Fruit fly (Drosophila melanogaster) whole organism, embryonic: ENCODE measurements around the gene Parg.
A peak's percentile ranks its signal among the peaks of the same experiment; 100 is the strongest.

Experiments
- Atf3 ChIP-seq: fragments of 200-800 bp; sonication (Bioruptor generic); optimal IDR thresholded peaks from 3 replicates; lab custom pipeline; 2016; ENCODE audit warnings: missing biosample characterization, missing genetic modification characterization
- B-H1 ChIP-seq: fragments of 200-800 bp; sonication (Bioruptor generic); IDR thresholded peaks from 3 replicates; pipeline ENCODE4 v1.3.6; 2022; ENCODE audit warnings: missing biosample characterization, missing genetic modification characterization
- B-H2 ChIP-seq: fragments of 200-800 bp; sonication (Bioruptor generic); optimal IDR thresholded peaks from 2 replicates; lab custom pipeline; 2018; ENCODE audit warnings: missing biosample characterization, mild to moderate bottlenecking, missing genetic modification characterization
- BEAF-32 ChIP-seq: fragments of 200-800 bp; sonication (Bioruptor generic); optimal IDR thresholded peaks from 3 replicates; lab custom pipeline; 2017; ENCODE audit warnings: missing biosample characterization, missing genetic modification characterization, mild to moderate bottlenecking, moderate library complexity, missing genetic modification reagents
- CG13624 ChIP-seq: fragments of 200-800 bp; sonication (Bioruptor generic); optimal IDR thresholded peaks from 2 replicates; lab custom pipeline; 2016; ENCODE audit warnings: missing biosample characterization, missing genetic modification characterization
- CG15269 ChIP-seq: fragments of 200-800 bp; sonication (Bioruptor generic); optimal IDR thresholded peaks from 2 replicates; lab custom pipeline; 2018; ENCODE audit warnings: missing biosample characterization, mild to moderate bottlenecking, missing genetic modification characterization, moderate library complexity
- CG15601 ChIP-seq: fragments of 200-800 bp; sonication (Bioruptor generic); optimal IDR thresholded peaks from 3 replicates; lab custom pipeline; 2019; ENCODE audit warnings: missing biosample characterization, mild to moderate bottlenecking, missing genetic modification characterization, moderate library complexity
- CG16815 ChIP-seq: fragments of 200-800 bp; sonication (Bioruptor generic); optimal IDR thresholded peaks from 3 replicates; lab custom pipeline; 2017; ENCODE audit warnings: missing biosample characterization, mild to moderate bottlenecking, missing genetic modification characterization
- CG17912 ChIP-seq: fragments of 200-800 bp; sonication (Bioruptor generic); optimal IDR thresholded peaks from 2 replicates; lab custom pipeline; 2018; ENCODE audit warnings: missing biosample characterization, mild to moderate bottlenecking, missing genetic modification characterization
- CG1792 ChIP-seq: fragments of 200-800 bp; sonication (Bioruptor generic); optimal IDR thresholded peaks from 2 replicates; lab custom pipeline; 2016; ENCODE audit warnings: missing biosample characterization, missing genetic modification characterization
- CG18011 ChIP-seq: fragments of 200-800 bp; sonication (Bioruptor generic); optimal IDR thresholded peaks from 2 replicates; lab custom pipeline; 2017; ENCODE audit warnings: missing biosample characterization, missing genetic modification characterization, mild to moderate bottlenecking, moderate library complexity, missing genotype
- CG2678 ChIP-seq: fragments of 200-800 bp; sonication (Bioruptor generic); optimal IDR thresholded peaks from 3 replicates; lab custom pipeline; 2019; ENCODE audit warnings: missing biosample characterization, mild to moderate bottlenecking, missing genetic modification characterization, moderate library complexity
- CG31224 ChIP-seq: fragments of 200-800 bp; sonication (Bioruptor generic); IDR thresholded peaks from 2 replicates; pipeline ENCODE4 v1.3.6; 2022; ENCODE audit warnings: missing biosample characterization, missing genetic modification characterization
- CG32767 ChIP-seq: fragments of 200-800 bp; sonication (Bioruptor generic); IDR thresholded peaks from 2 replicates; pipeline ENCODE4 v1.3.6; 2022; ENCODE audit warnings: missing biosample characterization, missing genetic modification characterization
- CG3726 ChIP-seq: fragments of 200-800 bp; sonication (Bioruptor generic); IDR thresholded peaks from 3 replicates; pipeline ENCODE4, ENCODE4 v1.3.6; 2022; ENCODE audit warnings: missing biosample characterization, missing genetic modification characterization
- CG3995 ChIP-seq: fragments of 200-800 bp; sonication (Bioruptor generic); optimal IDR thresholded peaks from 3 replicates; lab custom pipeline; 2016; ENCODE audit warnings: missing biosample characterization, missing genetic modification characterization
- CG4707 ChIP-seq: fragments of 200-800 bp; sonication (Bioruptor generic); optimal IDR thresholded peaks from 2 replicates; lab custom pipeline; 2018; ENCODE audit warnings: missing biosample characterization, mild to moderate bottlenecking, missing genetic modification characterization, moderate library complexity
- CG8944 ChIP-seq: fragments of 200-800 bp; sonication (Bioruptor generic); optimal IDR thresholded peaks from 3 replicates; lab custom pipeline; 2016; ENCODE audit warnings: missing biosample characterization, missing genetic modification characterization
- Dll ChIP-seq: fragments of 200-800 bp; sonication (Bioruptor generic); IDR thresholded peaks from 4 replicates; pipeline ENCODE4 v1.3.6; 2022; ENCODE audit warnings: missing biosample characterization, missing genetic modification characterization; ENCODE audit not compliant: partially characterized antibody
- Hr3 ChIP-seq: fragments of 200-800 bp; sonication (Bioruptor generic); optimal IDR thresholded peaks from 3 replicates; lab custom pipeline; 2016; ENCODE audit warnings: missing biosample characterization, missing genetic modification characterization
- Hr51 ChIP-seq, 2 experiments: fragments of 200-800 bp; sonication (Bioruptor generic); optimal IDR thresholded peaks; 2 replicates in 1 of 2; 3 replicates in 1 of 2; lab custom pipeline; 2016 to 2018; ENCODE audit warnings: missing biosample characterization in 2 of 2, missing genetic modification characterization in 2 of 2, mild to moderate bottlenecking in 1 of 2, moderate library complexity in 1 of 2
- MBD-R2 ChIP-seq: fragments of 200-800 bp; sonication (Bioruptor generic); IDR thresholded peaks from 2 replicates; pipeline ENCODE4 v1.3.6; 2022; ENCODE audit warnings: missing biosample characterization, missing genetic modification characterization
- Oaz ChIP-seq: fragments of 200-800 bp; sonication (Bioruptor generic); IDR thresholded peaks from 2 replicates; pipeline ENCODE4 v1.3.6; 2022; ENCODE audit warnings: missing biosample characterization, missing genetic modification characterization
- Oli ChIP-seq: fragments of 200-800 bp; sonication (Bioruptor generic); optimal IDR thresholded peaks from 2 replicates; lab custom pipeline; 2018; ENCODE audit warnings: missing biosample characterization, mild to moderate bottlenecking, missing genetic modification characterization, moderate library complexity
- ab ChIP-seq: fragments of 200-800 bp; sonication (Bioruptor generic); optimal IDR thresholded peaks from 2 replicates; lab custom pipeline; 2016; ENCODE audit warnings: missing biosample characterization, missing genetic modification characterization
- dmrt99B ChIP-seq: fragments of 200-800 bp; sonication (Bioruptor generic); optimal IDR thresholded peaks from 2 replicates; lab custom pipeline; 2018; ENCODE audit warnings: missing biosample characterization, mild to moderate bottlenecking, missing genetic modification characterization, moderate library complexity
- eve ChIP-seq, 2 experiments: fragments of >200 bp; optimal IDR thresholded peaks; 2 replicates each; lab custom pipeline; 2017; ENCODE audit warnings: missing biosample characterization in 2 of 2, missing genetic modification characterization in 2 of 2
- fd96Cb ChIP-seq: fragments of 200-800 bp; sonication (Bioruptor generic); optimal IDR thresholded peaks from 2 replicates; lab custom pipeline; 2018; ENCODE audit warnings: missing biosample characterization, mild to moderate bottlenecking, missing genetic modification characterization, moderate library complexity
- gce ChIP-seq: fragments of 200-800 bp; sonication (Bioruptor generic); IDR thresholded peaks from 3 replicates; pipeline ENCODE4 v1.3.6; 2022; ENCODE audit warnings: missing biosample characterization, missing genetic modification characterization
- grau ChIP-seq: fragments of 200-800 bp; optimal IDR thresholded peaks from 3 replicates; lab custom pipeline; 2019; ENCODE audit warnings: missing biosample characterization, mild to moderate bottlenecking, missing genetic modification characterization, moderate library complexity
- grn ChIP-seq: fragments of 200-800 bp; sonication (Bioruptor generic); optimal IDR thresholded peaks from 3 replicates; lab custom pipeline; 2017; ENCODE audit warnings: missing biosample characterization, missing genetic modification characterization
- gro ChIP-seq: fragments of 200-800 bp; sonication (Bioruptor generic); optimal IDR thresholded peaks from 2 replicates; lab custom pipeline; 2016; ENCODE audit warnings: missing biosample characterization, missing genetic modification characterization
- gsb ChIP-seq: fragments of 200-800 bp; sonication (Bioruptor generic); IDR thresholded peaks from 2 replicates; pipeline ENCODE4 v1.3.6; 2022; ENCODE audit warnings: missing biosample characterization, missing genetic modification characterization
- hkb ChIP-seq, 2 experiments: fragments of 200-800 bp in 1 of 2; fragments of >200 bp in 1 of 2; sonication (Bioruptor generic) in 1 of 2; IDR thresholded peaks in 1 of 2; optimal IDR thresholded peaks in 1 of 2; 2 replicates each; pipeline versions ENCODE4 v1.3.6 to Lab custom; 2017 to 2022; ENCODE audit warnings: missing biosample characterization in 1 of 2, missing genetic modification characterization in 1 of 2
- jing ChIP-seq: fragments of 200-800 bp; sonication (Bioruptor generic); optimal IDR thresholded peaks from 2 replicates; lab custom pipeline; 2018; ENCODE audit warnings: missing biosample characterization, mild to moderate bottlenecking, missing genetic modification characterization
- kni ChIP-seq: fragments of 200-800 bp; sonication (Bioruptor generic); optimal IDR thresholded peaks from 3 replicates; lab custom pipeline; 2017; ENCODE audit warnings: mild to moderate bottlenecking, missing biosample characterization, missing genetic modification reagents, missing genetic modification characterization
- lbe ChIP-seq: fragments of 200-800 bp; sonication (Bioruptor generic); optimal IDR thresholded peaks from 2 replicates; lab custom pipeline; 2016; ENCODE audit warnings: missing biosample characterization, mild to moderate bottlenecking, missing genetic modification characterization
- nom ChIP-seq: fragments of 200-800 bp; sonication (Bioruptor generic); optimal IDR thresholded peaks from 2 replicates; lab custom pipeline; 2017; ENCODE audit warnings: missing biosample characterization, missing genetic modification characterization, mild to moderate bottlenecking, moderate library complexity, missing genetic modification reagents
- pb ChIP-seq: fragments of 200-800 bp; sonication (Bioruptor generic); optimal IDR thresholded peaks from 3 replicates; lab custom pipeline; 2016; ENCODE audit warnings: missing biosample characterization, missing genetic modification characterization
- phol ChIP-seq: fragments of 200-800 bp; sonication (Bioruptor generic); optimal IDR thresholded peaks from 3 replicates; lab custom pipeline; 2018; ENCODE audit warnings: missing biosample characterization, mild to moderate bottlenecking, missing genetic modification characterization, moderate library complexity
- sc ChIP-seq, 3 experiments: fragments of >200 bp in 2 of 3; fragments of 200-800 bp in 1 of 3; sonication (Bioruptor generic) in 1 of 3; optimal IDR thresholded peaks; 2 replicates in 2 of 3; 3 replicates in 1 of 3; lab custom pipeline; 2017; ENCODE audit warnings: mild to moderate bottlenecking in 1 of 3, missing biosample characterization in 1 of 3, missing genetic modification characterization in 1 of 3, missing genetic modification reagents in 1 of 3
- slou ChIP-seq: fragments of 200-800 bp; sonication (Bioruptor generic); optimal IDR thresholded peaks from 3 replicates; lab custom pipeline; 2016; ENCODE audit warnings: missing biosample characterization, missing genetic modification characterization
- ssp ChIP-seq: fragments of 200-800 bp; sonication (Bioruptor generic); IDR thresholded peaks from 2 replicates; pipeline ENCODE4 v1.3.6; 2022; ENCODE audit warnings: missing biosample characterization, missing genetic modification characterization
- tna ChIP-seq: fragments of 200-800 bp; sonication (Bioruptor generic); IDR thresholded peaks from 2 replicates; pipeline ENCODE4 v1.3.6; 2022; ENCODE audit warnings: missing biosample characterization, missing genetic modification characterization; ENCODE audit not compliant: partially characterized antibody
- trh ChIP-seq: fragments of 200-800 bp; sonication (Bioruptor generic); optimal IDR thresholded peaks from 2 replicates; lab custom pipeline; 2016; ENCODE audit warnings: missing biosample characterization, missing genetic modification characterization
- tx ChIP-seq: fragments of 200-800 bp; sonication (Bioruptor generic); optimal IDR thresholded peaks from 2 replicates; lab custom pipeline; 2016; ENCODE audit warnings: missing biosample characterization, missing genetic modification characterization
- vnd ChIP-seq: fragments of 200-800 bp; sonication (Bioruptor generic); IDR thresholded peaks from 3 replicates; pipeline ENCODE4 v1.3.6; 2022; ENCODE audit warnings: missing biosample characterization, missing genetic modification characterization; ENCODE audit not compliant: partially characterized antibody

Gene Parg

DNA sequence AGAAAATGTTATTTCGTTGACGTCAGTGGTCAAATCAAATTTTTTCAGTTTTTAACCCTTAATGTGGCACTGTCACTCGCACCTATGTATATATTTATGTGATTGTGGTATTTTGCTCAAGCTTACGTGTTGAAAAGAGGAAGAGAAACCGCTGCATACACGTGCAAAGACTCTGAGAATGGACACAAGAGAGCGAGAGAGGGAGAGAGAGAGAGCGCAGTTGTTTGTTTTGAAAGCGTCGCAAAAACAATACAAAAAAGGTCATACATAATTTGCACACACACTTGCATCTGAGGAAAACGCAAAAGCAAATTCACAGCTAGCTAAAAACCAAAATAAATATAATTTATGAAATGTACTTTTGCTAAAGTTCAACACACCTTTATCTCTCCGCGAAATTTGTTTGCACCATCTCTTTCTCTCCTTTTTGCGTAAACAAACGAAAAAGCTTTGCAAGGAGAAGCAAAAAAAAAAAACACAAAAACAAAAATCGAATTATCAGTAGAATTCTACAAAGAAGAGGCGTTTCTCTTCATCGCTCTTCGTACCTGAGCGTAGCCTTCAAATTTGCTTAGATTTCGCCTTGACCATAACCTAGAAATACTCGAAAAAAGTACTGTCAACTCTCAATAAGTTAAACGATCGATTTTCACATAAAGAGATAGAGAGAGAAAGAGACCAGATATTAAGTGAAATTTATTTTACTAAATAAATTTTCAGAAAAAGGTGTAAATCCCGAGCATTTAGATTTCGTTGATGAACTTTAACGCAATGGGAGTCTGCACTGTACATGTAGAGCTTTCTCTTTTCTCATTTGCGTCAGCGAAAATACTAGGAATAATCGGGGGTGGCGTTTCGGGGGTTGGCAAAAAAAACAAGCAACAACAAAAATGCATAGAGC lies 1.0 kb upstream of the Parg start (continued):
- TF ChIP-seq grau (tag; lab: Kevin White, UChicago) = peak; percentile 84
- no peak for TF ChIP-seq Hr3 (GFP tag; lab: Kevin White, UChicago)
- no peak for TF ChIP-seq vnd
- TF ChIP-seq CG18011 (GFP tag; lab: Kevin White, UChicago) = no peak
- TF ChIP-seq dmrt99B (tag; lab: Kevin White, UChicago) = peak; percentile 25
- peak; percentile 36; the same call in 1 of the 3 replicates for TF ChIP-seq gce (GFP tag; lab: Robert Waterston, UW)
- no peak for TF ChIP-seq lbe (GFP tag; lab: Kevin White, UChicago)
- no peak for TF ChIP-seq Hr51 (GFP tag; optimal IDR thresholded peaks at IDR 0.05; lab: Kevin White, UChicago)
- peak; percentile 33 for TF ChIP-seq gro (GFP tag; lab: Kevin White, UChicago)
- TF ChIP-seq ab = no peak
- no peak for TF ChIP-seq gsb (GFP tag; lab: Robert Waterston, UW)
- peak; percentile 85 for TF ChIP-seq nom (GFP tag; lab: Kevin White, UChicago)
- TF ChIP-seq phol (tag; lab: Kevin White, UChicago) = no peak
- no peak for TF ChIP-seq BEAF-32
- peak; percentile 62 for TF ChIP-seq CG2678 (tag; lab: Kevin White, UChicago)
- TF ChIP-seq CG1792 (GFP tag; lab: Kevin White, UChicago) = peak; percentile 12
- TF ChIP-seq fd96Cb = peak; percentile 2
- TF ChIP-seq slou (GFP tag; lab: Kevin White, UChicago) = no peak
- no peak for TF ChIP-seq hkb (optimal IDR thresholded peaks at IDR 0.05; lab: Kevin White, UChicago)
- no peak for TF ChIP-seq hkb (GFP tag; IDR thresholded peaks at IDR 0.05; lab: Robert Waterston, UW)
- no peak for TF ChIP-seq CG3995 (GFP tag; lab: Kevin White, UChicago)
- no peak for TF ChIP-seq ssp (GFP tag; lab: Robert Waterston, UW)
- peak; percentile 28 for TF ChIP-seq CG16815 (GFP tag; lab: Kevin White, UChicago)
- TF ChIP-seq trh = no peak
- TF ChIP-seq CG4707 (GFP tag; lab: Kevin White, UChicago) = no peak
- TF ChIP-seq CG15601 = no peak
- no peak for TF ChIP-seq CG17912 (GFP tag; lab: Kevin White, UChicago)
- no peak for TF ChIP-seq pb (GFP tag; lab: Kevin White, UChicago)
- TF ChIP-seq Oli (tag; lab: Kevin White, UChicago) = no peak
- no peak for TF ChIP-seq kni (GFP tag; lab: Kevin White, UChicago)
- peak; percentile 59 for TF ChIP-seq CG31224 (GFP tag; lab: Robert Waterston, UW)
- no peak for TF ChIP-seq jing (GFP tag; lab: Kevin White, UChicago)
- peak; percentile 59 for TF ChIP-seq CG13624 (GFP tag; lab: Kevin White, UChicago)
- TF ChIP-seq Oaz (GFP tag; lab: Robert Waterston, UW) = no peak
- no peak for TF ChIP-seq eve (GFP tag; optimal IDR thresholded peaks at IDR 0.05; lab: Kevin White, UChicago)
- TF ChIP-seq Dll (GFP tag; lab: Robert Waterston, UW) = no peak
- no peak for TF ChIP-seq CG8944
- TF ChIP-seq CG3726 (GFP tag; lab: Robert Waterston, UW) = no peak
- peak; percentile 23 for TF ChIP-seq CG15269 (tag; lab: Kevin White, UChicago)
- no peak for TF ChIP-seq grn
- no peak for TF ChIP-seq sc (optimal IDR thresholded peaks at IDR 0.05; lab: Kevin White, UChicago)
- TF ChIP-seq sc (GFP tag; optimal IDR thresholded peaks at IDR 0.05; lab: Kevin White, UChicago) = no peak
- TF ChIP-seq B-H1 (GFP tag; lab: Robert Waterston, UW) = peak; percentile 10; the same call in 1 of the 3 replicates
- peak; percentile 11 for TF ChIP-seq tx (GFP tag; lab: Kevin White, UChicago)
- TF ChIP-seq MBD-R2 (GFP tag; lab: Robert Waterston, UW) = peak; percentile 48; the same call in 1 of the 2 replicates
- no peak for TF ChIP-seq Atf3 (GFP tag; lab: Kevin White, UChicago)
- no peak for TF ChIP-seq CG32767 (GFP tag; lab: Robert Waterston, UW)
- no peak for TF ChIP-seq B-H2 (GFP tag; lab: Kevin White, UChicago)
- no peak for TF ChIP-seq tna
